Fruit fly (Drosophila melanogaster) whole organism, embryonic: Measurements from ENCODE around the gene CG31798.

Source experiments
- CG10979 ChIP-seq: fragments of 200-800 bp; sonication (Bioruptor generic); optimal IDR thresholded peaks from 2 replicates; lab custom pipeline; 2018; ENCODE audit warnings: missing biosample characterization, mild to moderate bottlenecking, missing genetic modification characterization, moderate library complexity
- CG11504 ChIP-seq: fragments of 200-800 bp; sonication (Bioruptor generic); optimal IDR thresholded peaks from 3 replicates; lab custom pipeline; 2019; ENCODE audit warnings: missing biosample characterization, mild to moderate bottlenecking, missing genetic modification characterization, moderate library complexity
- CG12104 ChIP-seq: fragments of 200-800 bp; sonication (Bioruptor generic); optimal IDR thresholded peaks from 3 replicates; lab custom pipeline; 2016; ENCODE audit warnings: missing biosample characterization, missing genetic modification characterization
- CG1233 ChIP-seq: fragments of 200-800 bp; sonication (Bioruptor generic); optimal IDR thresholded peaks from 4 replicates; lab custom pipeline; 2018; ENCODE audit warnings: missing biosample characterization, mild to moderate bottlenecking, missing genetic modification characterization
- CG14050 ChIP-seq: fragments of 200-800 bp; sonication (Bioruptor generic); IDR thresholded peaks from 3 replicates; pipeline ENCODE4 v1.3.6; 2022; ENCODE audit warnings: missing biosample characterization, missing genetic modification characterization
- CG14710 ChIP-seq: fragments of 200-800 bp; sonication (Bioruptor generic); optimal IDR thresholded peaks from 3 replicates; lab custom pipeline; 2019; ENCODE audit warnings: missing biosample characterization, mild to moderate bottlenecking, missing genetic modification characterization, moderate library complexity
- CG15601 ChIP-seq: fragments of 200-800 bp; sonication (Bioruptor generic); optimal IDR thresholded peaks from 3 replicates; lab custom pipeline; 2019; ENCODE audit warnings: missing biosample characterization, mild to moderate bottlenecking, missing genetic modification characterization, moderate library complexity
- CG16815 ChIP-seq: fragments of 200-800 bp; sonication (Bioruptor generic); optimal IDR thresholded peaks from 3 replicates; lab custom pipeline; 2017; ENCODE audit warnings: missing biosample characterization, mild to moderate bottlenecking, missing genetic modification characterization
- CG17385 ChIP-seq: fragments of 200-800 bp; sonication (Bioruptor generic); optimal IDR thresholded peaks from 3 replicates; lab custom pipeline; 2018; ENCODE audit warnings: missing biosample characterization, mild to moderate bottlenecking, missing genetic modification characterization
- CG18476 ChIP-seq: fragments of 200-800 bp; sonication (Bioruptor generic); optimal IDR thresholded peaks from 2 replicates; lab custom pipeline; 2016; ENCODE audit warnings: missing biosample characterization, mild to moderate bottlenecking, missing genetic modification characterization
- CG18764 ChIP-seq: fragments of 200-800 bp; sonication (Bioruptor generic); optimal IDR thresholded peaks from 3 replicates; lab custom pipeline; 2016; ENCODE audit warnings: missing biosample characterization, missing genetic modification characterization
- CG2889 ChIP-seq: fragments of 200-800 bp; sonication (Bioruptor generic); IDR thresholded peaks from 3 replicates; pipeline ENCODE4 v1.3.6; 2022; ENCODE audit warnings: missing biosample characterization, missing genetic modification characterization
- CG31224 ChIP-seq: fragments of 200-800 bp; sonication (Bioruptor generic); IDR thresholded peaks from 2 replicates; pipeline ENCODE4 v1.3.6; 2022; ENCODE audit warnings: missing biosample characterization, missing genetic modification characterization
- CG32532 ChIP-seq: fragments of 200-800 bp; sonication (Bioruptor generic); IDR thresholded peaks from 2 replicates; pipeline ENCODE4 v1.3.6; 2022; ENCODE audit warnings: missing biosample characterization, missing genetic modification characterization
- CG33213 ChIP-seq: fragments of 200-800 bp; sonication (Bioruptor generic); optimal IDR thresholded peaks from 3 replicates; lab custom pipeline; 2016; ENCODE audit warnings: missing biosample characterization, missing genetic modification characterization
- CG4328 ChIP-seq: fragments of 200-800 bp; sonication (Bioruptor generic); optimal IDR thresholded peaks from 3 replicates; lab custom pipeline; 2017; ENCODE audit warnings: missing biosample characterization, missing genetic modification reagents, missing genetic modification characterization
- CG4854 ChIP-seq: fragments of 200-800 bp; sonication (Bioruptor generic); optimal IDR thresholded peaks from 2 replicates; lab custom pipeline; 2016; ENCODE audit warnings: missing biosample characterization, missing genetic modification characterization, inconsistent platforms
- CG6272 ChIP-seq: fragments of 200-800 bp; sonication (Bioruptor generic); IDR thresholded peaks from 2 replicates; pipeline ENCODE4 v1.3.6; 2022; ENCODE audit warnings: missing biosample characterization, missing genetic modification characterization
- CG6765 ChIP-seq: fragments of 200-800 bp; sonication (Bioruptor generic); optimal IDR thresholded peaks from 3 replicates; lab custom pipeline; 2017; ENCODE audit warnings: missing biosample characterization, mild to moderate bottlenecking, missing genetic modification characterization
- CG9797 ChIP-seq: fragments of 200-800 bp; sonication (Bioruptor generic); optimal IDR thresholded peaks from 3 replicates; lab custom pipeline; 2018; ENCODE audit warnings: missing biosample characterization, mild to moderate bottlenecking, missing genetic modification characterization
- CTCF ChIP-seq: fragments of 200-800 bp; sonication (Bioruptor generic); optimal IDR thresholded peaks from 2 replicates; lab custom pipeline; 2017; ENCODE audit warnings: missing biosample characterization, mild to moderate bottlenecking, missing genetic modification characterization, moderate library complexity
- Deaf1 ChIP-seq: fragments of 200-800 bp; optimal IDR thresholded peaks from 3 replicates; lab custom pipeline; 2019; ENCODE audit warnings: missing biosample characterization, mild to moderate bottlenecking, missing genetic modification characterization, moderate library complexity
- Dip2 ChIP-seq: fragments of 200-800 bp; sonication (Bioruptor generic); IDR thresholded peaks from 2 replicates; pipeline ENCODE4 v1.3.6; 2022; ENCODE audit warnings: missing biosample characterization, missing genetic modification characterization
- Dp ChIP-seq: fragments of 200-800 bp; sonication (Bioruptor generic); optimal IDR thresholded peaks from 2 replicates; lab custom pipeline; 2018; ENCODE audit warnings: missing biosample characterization, mild to moderate bottlenecking, missing genetic modification characterization, moderate library complexity
- Drgx ChIP-seq: fragments of 200-800 bp; sonication (Bioruptor generic); IDR thresholded peaks from 2 replicates; pipeline ENCODE4 v1.3.6; 2022; ENCODE audit warnings: missing biosample characterization, missing genetic modification characterization
- HLHmδ ChIP-seq: fragments of 200-800 bp; sonication (Bioruptor generic); optimal IDR thresholded peaks from 2 replicates; lab custom pipeline; 2018; ENCODE audit warnings: missing biosample characterization, mild to moderate bottlenecking, missing genetic modification characterization, moderate library complexity
- Hmx ChIP-seq: fragments of 200-800 bp; sonication (Bioruptor generic); optimal IDR thresholded peaks from 2 replicates; lab custom pipeline; 2016; ENCODE audit warnings: missing biosample characterization, missing genetic modification characterization
- Hr3 ChIP-seq: fragments of 200-800 bp; sonication (Bioruptor generic); optimal IDR thresholded peaks from 3 replicates; lab custom pipeline; 2016; ENCODE audit warnings: missing biosample characterization, missing genetic modification characterization
- Meics ChIP-seq: fragments of 200-800 bp; sonication (Bioruptor generic); optimal IDR thresholded peaks from 2 replicates; lab custom pipeline; 2017; ENCODE audit warnings: missing biosample characterization, mild to moderate bottlenecking, missing genetic modification characterization
- Mrtf ChIP-seq: fragments of 200-800 bp; sonication (Bioruptor generic); IDR thresholded peaks from 3 replicates; pipeline ENCODE4 v1.3.6; 2022; ENCODE audit warnings: missing biosample characterization, missing genetic modification characterization
- Oli ChIP-seq: fragments of 200-800 bp; sonication (Bioruptor generic); optimal IDR thresholded peaks from 2 replicates; lab custom pipeline; 2018; ENCODE audit warnings: missing biosample characterization, mild to moderate bottlenecking, missing genetic modification characterization, moderate library complexity
- Ptx1 ChIP-seq: fragments of 200-800 bp; sonication (Bioruptor generic); IDR thresholded peaks from 2 replicates; pipeline ENCODE4 v1.3.6; 2022; ENCODE audit warnings: missing biosample characterization, missing genetic modification characterization
- Sox100B ChIP-seq: fragments of 200-800 bp; sonication (Bioruptor generic); optimal IDR thresholded peaks from 3 replicates; lab custom pipeline; 2018; ENCODE audit warnings: missing biosample characterization, mild to moderate bottlenecking, missing genetic modification characterization
- al ChIP-seq: fragments of 200-800 bp; sonication (Bioruptor generic); IDR thresholded peaks from 2 replicates; pipeline ENCODE4 v1.3.6; 2022; ENCODE audit warnings: missing biosample characterization, missing genetic modification characterization
- ap ChIP-seq: fragments of 200-800 bp; sonication (Bioruptor generic); IDR thresholded peaks from 2 replicates; pipeline ENCODE4 v1.3.6; 2022; ENCODE audit warnings: missing biosample characterization, missing genetic modification characterization
- ara ChIP-seq: fragments of 200-800 bp; sonication (Bioruptor generic); IDR thresholded peaks from 2 replicates; pipeline ENCODE4 v1.3.6; 2022; ENCODE audit warnings: missing biosample characterization, missing genetic modification characterization
- ato ChIP-seq: fragments of 200-800 bp; sonication (Bioruptor generic); IDR thresholded peaks from 2 replicates; pipeline ENCODE4 v1.3.6; 2022; ENCODE audit warnings: missing biosample characterization, missing genetic modification characterization; ENCODE audit not compliant: partially characterized antibody
- cas ChIP-seq: fragments of 200-800 bp; sonication (Bioruptor generic); IDR thresholded peaks from 2 replicates; pipeline ENCODE4 v1.3.6; 2022; ENCODE audit warnings: missing biosample characterization, missing genetic modification characterization
- cato ChIP-seq: fragments of 200-800 bp; sonication (Bioruptor generic); optimal IDR thresholded peaks from 2 replicates; lab custom pipeline; 2016; ENCODE audit warnings: missing biosample characterization, missing genetic modification characterization, borderline replicate concordance
- da ChIP-seq: fragments of 200-800 bp; sonication (Bioruptor generic); optimal IDR thresholded peaks from 2 replicates; lab custom pipeline; 2016; ENCODE audit warnings: missing biosample characterization, missing genetic modification characterization
- dmrt11E ChIP-seq: fragments of 200-800 bp; sonication (Bioruptor generic); optimal IDR thresholded peaks from 3 replicates; lab custom pipeline; 2018; ENCODE audit warnings: missing biosample characterization, mild to moderate bottlenecking, missing genetic modification characterization, moderate library complexity
- en ChIP-seq: fragments of 200-800 bp; sonication (Bioruptor generic); optimal IDR thresholded peaks from 2 replicates; lab custom pipeline; 2016; ENCODE audit warnings: missing biosample characterization, missing genetic modification characterization
- fu2 ChIP-seq: fragments of 200-800 bp; sonication (Bioruptor generic); optimal IDR thresholded peaks from 2 replicates; lab custom pipeline; 2016; ENCODE audit warnings: missing biosample characterization, missing genetic modification characterization
- jumu ChIP-seq: fragments of 200-800 bp; sonication (Bioruptor generic); optimal IDR thresholded peaks from 3 replicates; lab custom pipeline; 2016; ENCODE audit warnings: missing biosample characterization, missing genetic modification characterization
- lilli ChIP-seq: fragments of 200-800 bp; sonication (Bioruptor generic); optimal IDR thresholded peaks from 3 replicates; lab custom pipeline; 2016; ENCODE audit warnings: missing biosample characterization, missing genetic modification characterization
- nerfin-1 ChIP-seq: fragments of 200-800 bp; sonication (Bioruptor generic); optimal IDR thresholded peaks from 3 replicates; lab custom pipeline; 2019; ENCODE audit warnings: missing biosample characterization, mild to moderate bottlenecking, missing genetic modification characterization, moderate library complexity
- pfk ChIP-seq: fragments of 200-800 bp; sonication (Bioruptor generic); optimal IDR thresholded peaks from 2 replicates; lab custom pipeline; 2018; ENCODE audit warnings: missing biosample characterization, mild to moderate bottlenecking, missing genetic modification characterization, moderate library complexity
- prd ChIP-seq, 3 experiments: fragments of >200 bp in 2 of 3; fragments of 200-800 bp in 1 of 3; sonication (Bioruptor generic) in 1 of 3; optimal IDR thresholded peaks in 2 of 3; IDR thresholded peaks in 1 of 3; 2 replicates in 2 of 3; 3 replicates in 1 of 3; pipeline versions ENCODE4 v1.3.6 to Lab custom; 2017 to 2022; ENCODE audit warnings: missing biosample characterization in 1 of 3, missing genetic modification characterization in 1 of 3
- run ChIP-seq: fragments of 200-800 bp; sonication (Bioruptor generic); optimal IDR thresholded peaks from 3 replicates; lab custom pipeline; 2018; ENCODE audit warnings: missing biosample characterization, mild to moderate bottlenecking, missing genetic modification characterization
- sens-2 ChIP-seq: fragments of 200-800 bp; sonication (Bioruptor generic); IDR thresholded peaks from 2 replicates; pipeline ENCODE4 v1.3.6; 2022; ENCODE audit warnings: missing biosample characterization, missing genetic modification characterization
- so ChIP-seq: fragments of 200-800 bp; sonication (Bioruptor generic); IDR thresholded peaks from 3 replicates; pipeline ENCODE4 v1.3.6; 2022; ENCODE audit warnings: missing biosample characterization, missing genetic modification characterization
- stc ChIP-seq: fragments of 200-800 bp; sonication (Bioruptor generic); IDR thresholded peaks from 2 replicates; pipeline ENCODE4 v1.3.6; 2022; ENCODE audit warnings: missing biosample characterization, missing genetic modification characterization
- usp ChIP-seq: fragments of >200 bp; optimal IDR thresholded peaks from 2 replicates; lab custom pipeline; 2017; ENCODE audit warnings: missing biosample characterization, missing genetic modification characterization

CG31798 gene

dm6 chr2L:19364622-19365021, 29.3 kb upstream of the CG31798 start (continued):
- no peak for TF ChIP-seq nerfin-1 (tag; lab: Kevin White, UChicago)
- no peak for TF ChIP-seq CG18476
- TF ChIP-seq Drgx (GFP tag; lab: Robert Waterston, UW): peak; percentile 48
- no peak for TF ChIP-seq Ptx1
- TF ChIP-seq CG9797 (GFP tag; lab: Kevin White, UChicago): no peak
- TF ChIP-seq jumu (GFP tag; lab: Kevin White, UChicago): no peak
- no peak for TF ChIP-seq run (tag; lab: Kevin White, UChicago)
- TF ChIP-seq Meics (GFP tag; lab: Kevin White, UChicago): peak; percentile 50
- no peak for TF ChIP-seq CG6272 (GFP tag; lab: Robert Waterston, UW)
- TF ChIP-seq CG15601 (tag; lab: Kevin White, UChicago): peak; percentile 15
- peak; percentile 3 for TF ChIP-seq lilli (GFP tag; lab: Kevin White, UChicago)
- TF ChIP-seq Dip2 (GFP tag; lab: Robert Waterston, UW): no peak
- TF ChIP-seq CG18764 (GFP tag; lab: Kevin White, UChicago): no peak
- peak; percentile 1 for TF ChIP-seq CG17385 (GFP tag; lab: Kevin White, UChicago)
- TF ChIP-seq sens-2 (GFP tag; lab: Robert Waterston, UW): no peak
- no peak for TF ChIP-seq prd (optimal IDR thresholded peaks at IDR 0.05; lab: Kevin White, UChicago)
- 0 out of 3 replicates have a peak, but pooled peaks have one; percentile 32 for TF ChIP-seq prd (GFP tag; IDR thresholded peaks at IDR 0.05; lab: Robert Waterston, UW)
- no peak for TF ChIP-seq al (GFP tag; lab: Robert Waterston, UW)
- peak; percentile 26; the same call in 1 of the 2 replicates for TF ChIP-seq CG32532 (GFP tag; lab: Robert Waterston, UW)
- TF ChIP-seq Sox100B (GFP tag; lab: Kevin White, UChicago): no peak
- no peak for TF ChIP-seq CG1233 (GFP tag; lab: Kevin White, UChicago)
- TF ChIP-seq ap (GFP tag; lab: Robert Waterston, UW): no peak
- TF ChIP-seq ara: no peak
- TF ChIP-seq CG14050 (GFP tag; lab: Robert Waterston, UW): no peak
- TF ChIP-seq dmrt11E (tag; lab: Kevin White, UChicago): peak; percentile 35
- no peak for TF ChIP-seq CG12104 (GFP tag; lab: Kevin White, UChicago)
- peak; percentile 29 for TF ChIP-seq Oli
- no peak for TF ChIP-seq so (GFP tag; lab: Robert Waterston, UW)
- no peak for TF ChIP-seq CG31224
- no peak for TF ChIP-seq Dp
- TF ChIP-seq CG6765 (GFP tag; lab: Kevin White, UChicago): no peak
- no peak for TF ChIP-seq CTCF (GFP tag; lab: Kevin White, UChicago)
- no peak for TF ChIP-seq CG4328 (GFP tag; lab: Kevin White, UChicago)
- no peak for TF ChIP-seq usp (GFP tag; lab: Kevin White, UChicago)
- TF ChIP-seq CG4854: no peak
- TF ChIP-seq stc (GFP tag; lab: Robert Waterston, UW): no peak
- TF ChIP-seq CG11504: peak; percentile 38
- TF ChIP-seq CG2889: no peak
- TF ChIP-seq ato (GFP tag; lab: Robert Waterston, UW): no peak
- TF ChIP-seq cas (GFP tag; lab: Robert Waterston, UW): no peak
- no peak for TF ChIP-seq Hmx (GFP tag; lab: Kevin White, UChicago)
- peak; percentile 38 for TF ChIP-seq CG10979
- no peak for TF ChIP-seq CG16815 (GFP tag; lab: Kevin White, UChicago)
- TF ChIP-seq CG33213 (GFP tag; lab: Kevin White, UChicago): no peak
- no peak for TF ChIP-seq HLHmδ
- TF ChIP-seq Hr3 (GFP tag; lab: Kevin White, UChicago): no peak
- TF ChIP-seq Deaf1: no peak
- TF ChIP-seq Mrtf (GFP tag; lab: Robert Waterston, UW): no peak
- no peak for TF ChIP-seq en (GFP tag; lab: Kevin White, UChicago)
- TF ChIP-seq pfk (GFP tag; lab: Kevin White, UChicago): no peak
- TF ChIP-seq da (GFP tag; lab: Kevin White, UChicago): no peak
- peak; percentile 5 for TF ChIP-seq CG14710 (tag; lab: Kevin White, UChicago)
- no peak for TF ChIP-seq cato (GFP tag; lab: Kevin White, UChicago)
- TF ChIP-seq fu2 (GFP tag; lab: Kevin White, UChicago): no peak
